Worm (Caenorhabditis elegans) whole organism, late embryonic: Measurements from ENCODE around the gene F49H6.12.

Experiments
- C08G9.2 ChIP-seq: sonication (generic microtip); optimal IDR thresholded peaks from 2 replicates; lab custom pipeline; 2016; ENCODE audit warnings: mild to moderate bottlenecking, missing genetic modification characterization, moderate library complexity, missing compliant biosample characterization
- K09A11.1 ChIP-seq: sonication (generic microtip); optimal IDR thresholded peaks from 2 replicates; lab custom pipeline; 2017; ENCODE audit warnings: antibody characterized with exemption, mild to moderate bottlenecking, missing genetic modification characterization, missing compliant biosample characterization; ENCODE audit not compliant: insufficient read depth
- T23F11.4 ChIP-seq: fragments of 200-800 bp; sonication (Bioruptor generic); optimal IDR thresholded peaks from 2 replicates; lab custom pipeline; 2018; ENCODE audit warnings: mild to moderate bottlenecking, missing genetic modification characterization, missing compliant biosample characterization
- Y22D7AL.16 ChIP-seq: sonication (generic microtip); optimal IDR thresholded peaks from 2 replicates; lab custom pipeline; 2016; ENCODE audit warnings: missing genetic modification characterization, missing compliant biosample characterization
- ahr-1 ChIP-seq: sonication (generic microtip); optimal IDR thresholded peaks from 2 replicates; lab custom pipeline; 2016; ENCODE audit warnings: missing genetic modification characterization, missing compliant biosample characterization
- ceh-14 ChIP-seq: sonication (generic microtip); optimal IDR thresholded peaks from 2 replicates; lab custom pipeline; 2016; ENCODE audit warnings: missing genotype, missing genetic modification characterization, missing compliant biosample characterization
- ceh-2 ChIP-seq: sonication (generic microtip); optimal IDR thresholded peaks from 2 replicates; lab custom pipeline; 2016; ENCODE audit warnings: missing genotype, missing genetic modification characterization, missing compliant biosample characterization
- ceh-22 ChIP-seq: sonication (generic microtip); optimal IDR thresholded peaks from 2 replicates; lab custom pipeline; 2017; ENCODE audit warnings: missing biosample characterization, missing genetic modification characterization
- ceh-24 ChIP-seq: sonication (generic microtip); optimal IDR thresholded peaks from 2 replicates; lab custom pipeline; 2016; ENCODE audit warnings: mild to moderate bottlenecking, missing genetic modification characterization, missing compliant biosample characterization
- ceh-30 ChIP-seq: fragments of 150-350 bp; optimal IDR thresholded peaks from 2 replicates; lab custom pipeline; 2014; ENCODE audit warnings: missing biosample characterization, missing genetic modification characterization
- ceh-31 ChIP-seq: sonication (generic microtip); optimal IDR thresholded peaks from 2 replicates; lab custom pipeline; 2016; ENCODE audit warnings: missing genetic modification characterization, missing compliant biosample characterization
- ceh-6 ChIP-seq: fragments of 200-800 bp; sonication (Bioruptor generic); optimal IDR thresholded peaks from 2 replicates; lab custom pipeline; 2018; ENCODE audit warnings: mild to moderate bottlenecking, missing genetic modification characterization, missing compliant biosample characterization
- ceh-9 ChIP-seq: sonication (generic microtip); optimal IDR thresholded peaks from 2 replicates; lab custom pipeline; 2016; ENCODE audit warnings: mild to moderate bottlenecking, missing genetic modification characterization, inconsistent platforms, missing compliant biosample characterization
- dmd-4 ChIP-seq: sonication (generic microtip); optimal IDR thresholded peaks from 2 replicates; lab custom pipeline; 2016; ENCODE audit warnings: borderline replicate concordance, missing genetic modification characterization, missing compliant biosample characterization
- elt-2 ChIP-seq: sonication (generic microtip); optimal IDR thresholded peaks from 2 replicates; lab custom pipeline; 2016; ENCODE audit warnings: missing genetic modification reagents, missing genetic modification characterization, missing compliant biosample characterization
- ets-4 ChIP-seq: sonication (generic microtip); optimal IDR thresholded peaks from 2 replicates; lab custom pipeline; 2016; ENCODE audit warnings: missing genetic modification characterization, missing compliant biosample characterization
- eyg-1 ChIP-seq: sonication (generic microtip); optimal IDR thresholded peaks from 2 replicates; lab custom pipeline; 2016; ENCODE audit warnings: missing genotype, missing genetic modification characterization, missing compliant biosample characterization
- fkh-10 ChIP-seq: fragments of 150-350 bp; optimal IDR thresholded peaks from 2 replicates; lab custom pipeline; 2014; ENCODE audit warnings: missing biosample characterization, missing genetic modification reagents, missing genetic modification characterization
- fkh-6 ChIP-seq: sonication (generic microtip); optimal IDR thresholded peaks from 2 replicates; lab custom pipeline; 2016; ENCODE audit warnings: missing genetic modification characterization, missing compliant biosample characterization
- hlh-13 ChIP-seq: fragments of 200-800 bp; sonication (Bioruptor generic); optimal IDR thresholded peaks from 2 replicates; lab custom pipeline; 2018; ENCODE audit warnings: mild to moderate bottlenecking, missing genetic modification characterization, missing compliant biosample characterization
- hlh-15 ChIP-seq: sonication (generic microtip); optimal IDR thresholded peaks from 2 replicates; lab custom pipeline; 2016; ENCODE audit warnings: missing genetic modification characterization, missing compliant biosample characterization
- hlh-30 ChIP-seq: sonication (generic microtip); optimal IDR thresholded peaks from 2 replicates; lab custom pipeline; 2017; ENCODE audit warnings: antibody characterized with exemption, missing genetic modification characterization, missing compliant biosample characterization; ENCODE audit not compliant: insufficient read depth
- hlh-6 ChIP-seq: sonication (generic microtip); optimal IDR thresholded peaks from 2 replicates; lab custom pipeline; 2016; ENCODE audit warnings: missing genotype, missing genetic modification characterization, missing compliant biosample characterization
- hlh-8 ChIP-seq: sonication (generic microtip); optimal IDR thresholded peaks from 2 replicates; lab custom pipeline; 2016; ENCODE audit warnings: missing genotype, missing genetic modification characterization, missing compliant biosample characterization
- madf-2 ChIP-seq: sonication (generic microtip); optimal IDR thresholded peaks from 2 replicates; lab custom pipeline; 2017; ENCODE audit warnings: missing genetic modification characterization, missing compliant biosample characterization
- mec-3 ChIP-seq: sonication (generic microtip); optimal IDR thresholded peaks from 2 replicates; lab custom pipeline; 2016; ENCODE audit warnings: borderline replicate concordance, missing genetic modification characterization, missing compliant biosample characterization
- nfya-1 ChIP-seq: sonication (generic microtip); optimal IDR thresholded peaks from 2 replicates; lab custom pipeline; 2017; ENCODE audit warnings: missing genetic modification characterization, mild to moderate bottlenecking, missing compliant biosample characterization, antibody characterized with exemption, moderate library complexity
- npax-4 ChIP-seq: sonication (generic microtip); optimal IDR thresholded peaks from 2 replicates; lab custom pipeline; 2016; ENCODE audit warnings: missing genetic modification characterization, missing compliant biosample characterization
- odd-2 ChIP-seq: sonication (generic microtip); optimal IDR thresholded peaks from 2 replicates; lab custom pipeline; 2017; ENCODE audit warnings: antibody characterized with exemption, mild to moderate bottlenecking, missing genetic modification characterization, missing compliant biosample characterization
- pat-9 ChIP-seq: fragments of 200-800 bp; sonication (Bioruptor generic); optimal IDR thresholded peaks from 2 replicates; lab custom pipeline; 2018; ENCODE audit warnings: mild to moderate bottlenecking, missing genetic modification characterization, moderate library complexity, missing compliant biosample characterization
- pha-2 ChIP-seq: sonication (generic microtip); optimal IDR thresholded peaks from 2 replicates; lab custom pipeline; 2017; ENCODE audit warnings: mild to moderate bottlenecking, missing genetic modification characterization, missing compliant biosample characterization
- pqm-1 ChIP-seq: sonication (generic microtip); optimal IDR thresholded peaks from 2 replicates; lab custom pipeline; 2016; ENCODE audit warnings: missing genetic modification characterization, missing compliant biosample characterization
- sox-4 ChIP-seq: sonication (generic microtip); optimal IDR thresholded peaks from 2 replicates; lab custom pipeline; 2017; ENCODE audit warnings: mild to moderate bottlenecking, missing genetic modification characterization, inconsistent platforms, missing compliant biosample characterization
- tbx-2 ChIP-seq: sonication (generic microtip); optimal IDR thresholded peaks from 2 replicates; lab custom pipeline; 2016; ENCODE audit warnings: missing genetic modification characterization, missing compliant biosample characterization
- unc-42 ChIP-seq: sonication (generic microtip); optimal IDR thresholded peaks from 2 replicates; lab custom pipeline; 2016; ENCODE audit warnings: missing genotype, missing genetic modification characterization, missing compliant biosample characterization
- unc-86 ChIP-seq: sonication (generic microtip); optimal IDR thresholded peaks from 2 replicates; lab custom pipeline; 2016; ENCODE audit warnings: missing genetic modification characterization, missing compliant biosample characterization
- ztf-16 ChIP-seq: sonication (generic microtip); optimal IDR thresholded peaks from 2 replicates; lab custom pipeline; 2017; ENCODE audit warnings: missing genetic modification characterization, missing compliant biosample characterization

Gene F49H6.12

DNA sequence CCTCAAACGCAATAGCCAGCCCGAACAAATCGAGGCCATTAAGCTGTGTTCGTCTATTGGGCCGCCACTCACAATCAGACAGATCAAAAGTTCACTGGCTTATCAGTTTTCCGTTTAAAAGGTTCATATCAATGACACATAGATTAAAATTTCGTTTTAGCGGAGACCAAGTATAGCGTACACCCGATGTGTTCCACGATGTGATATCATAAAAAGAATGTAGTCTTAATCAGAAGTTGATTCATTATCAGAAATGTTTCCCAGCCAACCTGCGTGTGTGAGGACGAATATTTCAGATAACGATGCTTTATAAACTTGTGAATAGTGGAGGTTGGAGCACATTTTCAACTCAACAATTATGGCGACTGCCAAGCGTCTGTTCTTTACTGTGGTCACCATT, 7.2 kb downstream of the F49H6.12 start, which contains the start of gene clc-13:
clc-13 (plus strand) TSS at position 359 of the 400 bp plus-strand sequence.
- TF ChIP-seq fkh-6 (tag; lab: Kevin White, UChicago) (no peak), fkh-10 (GFP tag; lab: Kevin White, UChicago) (no peak), elt-2 (peak; percentile 89), K09A11.1 (tag; lab: Kevin White, UChicago) (no peak), ets-4 (tag; lab: Kevin White, UChicago) (no peak), unc-42 (tag; lab: Kevin White, UChicago) (no peak)
- TF ChIP-seq, all 69 proteins: peak for 1

DNA sequence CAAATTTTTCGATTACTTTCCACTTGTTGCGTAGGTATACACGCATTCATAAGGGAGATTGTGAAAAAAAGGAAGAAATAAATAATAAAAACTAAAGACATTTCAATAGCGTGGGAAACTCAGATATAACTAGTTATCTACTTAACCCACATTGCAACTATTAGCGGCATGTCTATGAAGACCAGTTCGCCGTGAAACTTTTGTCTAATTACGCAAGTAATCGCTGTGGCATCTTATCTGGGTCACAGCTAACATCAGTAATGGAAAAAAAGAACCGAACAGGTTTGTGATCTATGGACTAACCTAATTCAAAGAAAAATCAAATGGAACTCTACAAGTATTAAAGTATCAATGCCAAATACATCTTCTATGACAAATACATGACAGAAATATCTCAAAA, 8.0 kb downstream of the F49H6.12 start, which contains the start of gene clec-241:
clec-241 (minus strand) TSS at position 101 of the 400 bp plus-strand sequence.
- TF ChIP-seq ztf-16 (tag; lab: Kevin White, UChicago) = no peak
- TF ChIP-seq ceh-22 (tag; lab: Kevin White, UChicago) = no peak
- TF ChIP-seq ceh-31 = no peak
- TF ChIP-seq madf-2 = no peak
- no peak for TF ChIP-seq hlh-8

DNA sequence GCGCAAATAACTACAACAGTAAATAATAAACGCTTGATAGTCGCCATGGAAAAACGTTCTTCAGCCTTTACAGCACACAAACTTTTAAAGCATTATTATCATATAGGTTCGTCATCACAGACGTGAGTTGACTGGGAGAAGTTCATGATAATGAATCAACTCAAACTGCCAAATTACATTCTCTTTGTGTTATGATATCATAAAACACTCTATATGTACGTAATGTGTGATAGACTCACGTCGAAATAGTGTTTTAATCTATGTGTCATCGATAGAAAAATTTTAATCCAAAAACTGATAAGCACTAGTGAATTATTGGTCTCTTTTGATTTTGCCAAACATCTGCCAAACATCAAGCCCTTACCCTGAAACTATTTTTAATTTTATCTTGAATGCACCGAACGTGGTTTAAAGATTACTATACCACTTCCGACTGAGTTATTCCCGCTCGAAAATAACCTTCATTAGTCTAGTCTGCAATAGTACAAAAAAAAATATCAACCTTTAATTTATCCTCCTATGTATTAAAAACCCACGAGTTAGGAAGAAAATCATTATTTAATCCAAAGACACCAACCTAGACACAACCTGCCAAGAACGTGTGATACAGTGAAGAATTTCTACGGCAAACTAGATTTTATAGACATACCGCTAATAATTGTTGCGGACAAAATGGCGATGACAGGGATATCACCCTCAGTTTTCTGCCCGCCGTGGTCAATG, 11.8 kb downstream of the F49H6.12 start, which contains the start of the genes clc-12 and clec-240:
clc-12 (minus strand) TSS at position 47 of the 723 bp plus-strand sequence.
clec-240 (plus strand) TSS at position 673 of the 723 bp plus-strand sequence.
- TF ChIP-seq mec-3 (no peak), madf-2 (no peak)

DNA sequence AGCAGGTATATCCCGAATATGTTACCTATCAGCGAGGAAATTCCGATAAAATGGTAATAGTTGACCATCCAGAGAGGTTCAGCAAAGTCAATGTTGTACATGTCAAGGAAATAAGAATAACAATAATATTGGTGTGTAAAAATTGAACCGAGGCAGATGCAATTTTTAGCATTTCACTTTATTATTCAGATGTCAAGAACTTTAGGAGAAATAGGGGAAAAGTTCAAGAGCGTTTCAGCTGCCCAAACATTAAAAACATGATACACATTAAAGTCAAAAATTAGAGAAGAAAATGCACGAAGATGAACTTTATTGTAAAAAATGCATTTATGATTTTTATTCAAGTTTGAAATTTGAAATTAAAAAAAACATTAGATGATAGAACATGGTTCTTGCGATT, 13.0 kb downstream of the F49H6.12 start, which contains the start of gene sri-69:
sri-69 (minus strand) TSS at position 101 of the 400 bp plus-strand sequence.
- no peak for TF ChIP-seq fkh-10 (GFP tag; lab: Kevin White, UChicago)
- TF ChIP-seq ceh-2 (tag; lab: Kevin White, UChicago) = no peak
- no peak for TF ChIP-seq pha-2 (tag; lab: Kevin White, UChicago)
- TF ChIP-seq, all 69 proteins: peak for 0

DNA sequence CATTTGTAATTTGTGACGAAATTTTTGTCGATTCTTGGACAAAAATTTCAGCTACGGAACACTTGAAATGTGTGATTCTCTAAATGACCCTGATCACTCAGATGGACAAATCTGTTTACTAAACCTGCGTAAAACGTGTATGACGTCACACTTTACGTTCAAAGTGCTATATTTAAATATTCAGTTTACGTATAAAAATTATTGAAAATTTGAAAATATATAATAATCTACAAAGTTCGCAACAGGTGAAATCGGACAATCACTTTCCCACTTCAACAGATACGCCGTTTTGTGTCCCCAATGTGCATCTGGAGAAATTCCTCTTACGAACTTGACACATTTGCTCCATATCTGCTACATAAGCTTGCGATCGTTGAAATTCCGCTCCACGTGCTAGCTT, 16.1 kb downstream of the F49H6.12 start, which contains the start of gene srh-131:
srh-131 (plus strand) TSS at position 301 of the 400 bp plus-strand sequence.
- TF ChIP-seq ahr-1 (no peak), ceh-9 (no peak), C08G9.2 (tag; lab: Kevin White, UChicago) (no peak), ceh-24 (tag; lab: Kevin White, UChicago) (no peak), ztf-16 (tag; lab: Kevin White, UChicago) (no peak), npax-4 (tag; lab: Kevin White, UChicago) (no peak), odd-2 (no peak), sox-4 (tag; lab: Kevin White, UChicago) (no peak), eyg-1 (no peak), ceh-6 (no peak), ceh-14 (tag; lab: Kevin White, UChicago) (no peak), hlh-15 (tag; lab: Kevin White, UChicago) (no peak), pqm-1 (no peak), tbx-2 (no peak)

DNA sequence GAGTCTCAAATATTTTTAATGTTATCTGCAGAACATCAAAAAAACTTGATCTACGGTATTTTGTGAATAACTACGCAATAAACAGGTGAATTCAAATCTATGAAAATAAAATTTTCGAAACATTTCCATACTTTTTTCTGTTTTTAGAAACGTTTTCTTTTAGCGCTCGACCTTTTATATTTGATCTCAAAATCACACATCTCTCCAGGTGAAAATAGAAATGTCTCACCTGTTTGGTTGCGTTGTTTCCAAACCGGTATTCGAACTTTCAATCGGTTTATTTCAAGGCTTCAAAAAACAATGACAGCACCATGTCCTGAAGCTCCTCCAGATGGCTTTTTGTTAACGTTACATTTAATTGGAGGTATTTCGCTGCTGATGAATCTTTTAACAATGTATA, 20.1 kb downstream of the F49H6.12 start, which contains the start of gene sri-9:
sri-9 (plus strand) TSS at position 301 of the 400 bp plus-strand sequence.
- TF ChIP-seq ceh-22 (tag; lab: Kevin White, UChicago) (no peak), T23F11.4 (GFP tag; lab: Kevin White, UChicago) (no peak), hlh-30 (no peak), unc-86 (tag; lab: Kevin White, UChicago) (no peak), nfya-1 (tag; lab: Kevin White, UChicago) (no peak), Y22D7AL.16 (tag; lab: Kevin White, UChicago) (no peak), dmd-4 (tag; lab: Kevin White, UChicago) (no peak), pqm-1 (no peak), pat-9 (tag; lab: Kevin White, UChicago) (no peak), eyg-1 (no peak), npax-4 (tag; lab: Kevin White, UChicago) (no peak), ets-4 (tag; lab: Kevin White, UChicago) (no peak), ceh-30 (tag; lab: Kevin White, UChicago) (no peak), odd-2 (no peak), ceh-31 (no peak), ahr-1 (no peak), hlh-13 (GFP tag; lab: Kevin White, UChicago) (no peak), C08G9.2 (tag; lab: Kevin White, UChicago) (no peak), hlh-6 (tag; lab: Kevin White, UChicago) (no peak)
